Fruit fly (Drosophila melanogaster): ENCODE data around the gene aus.

aus gene

dm6 chr3R:21296038-21296727 is 53.2 kb downstream of the aus start (continued):
- TF ChIP-seq tup (GFP tag; optimal IDR thresholded peaks at IDR 0.05) (peak; percentile 49), nmo (GFP tag; optimal IDR thresholded peaks at IDR 0.05) (peak; percentile 85), PHDP (tag; optimal IDR thresholded peaks at IDR 0.05) (peak; percentile 88), nerfin-2 (GFP tag; IDR thresholded peaks at IDR 0.05; ENCODE audit: partially characterized antibody) (no peak), gcm2 (GFP tag; optimal IDR thresholded peaks at IDR 0.05) (no peak), nau (GFP tag; optimal IDR thresholded peaks at IDR 0.05) (peak; percentile 77), CG31388 (GFP tag; optimal IDR thresholded peaks at IDR 0.05) (peak; percentile 9), eyg (GFP tag; optimal IDR thresholded peaks at IDR 0.05) (peak; percentile 22), CG14860 (GFP tag; IDR thresholded peaks at IDR 0.05; ENCODE audit: partially characterized antibody) (no peak), CG4360 (GFP tag; IDR thresholded peaks at IDR 0.05) (no peak), CG7357 (GFP tag; IDR thresholded peaks at IDR 0.05) (peak; percentile 75), Dref (GFP tag; IDR thresholded peaks at IDR 0.05) (no peak), lbe (GFP tag; optimal IDR thresholded peaks at IDR 0.05) (peak; percentile 91), Xbp1 (GFP tag; optimal IDR thresholded peaks at IDR 0.05) (peak; percentile 83), Ada2b (GFP tag; IDR thresholded peaks at IDR 0.05) (no peak), sisA (GFP tag; IDR thresholded peaks at IDR 0.05) (no peak), ATbp (GFP tag; optimal IDR thresholded peaks at IDR 0.05) (peak; percentile 56), CG32767 (GFP tag; IDR thresholded peaks at IDR 0.05) (no peak), dmrt99B (tag; optimal IDR thresholded peaks at IDR 0.05) (peak; percentile 88), Dip3 (GFP tag; optimal IDR thresholded peaks at IDR 0.05) (peak; percentile 75), CG3281 (GFP tag; optimal IDR thresholded peaks at IDR 0.05) (peak; percentile 93), CG9215 (GFP tag; IDR thresholded peaks at IDR 0.05) (no peak), Side (GFP tag; optimal IDR thresholded peaks at IDR 0.05) (peak; percentile 48), grn (GFP tag; optimal IDR thresholded peaks at IDR 0.05) (peak; percentile 21), ara (GFP tag; IDR thresholded peaks at IDR 0.05) (no peak), chm (GFP tag; IDR thresholded peaks at IDR 0.05) (no peak), CG17385 (GFP tag; optimal IDR thresholded peaks at IDR 0.05) (peak; percentile 86), HmgD (GFP tag; optimal IDR thresholded peaks at IDR 0.05) (peak; percentile 74), Eip74EF (GFP tag; optimal IDR thresholded peaks at IDR 0.05) (peak in 1 of 2 experiments; percentile 86), hth (optimal IDR thresholded peaks at IDR 0.05) (no peak), CG30431 (GFP tag; optimal IDR thresholded peaks at IDR 0.05) (peak; percentile 68), CG8290 (GFP tag; optimal IDR thresholded peaks at IDR 0.05) (peak; percentile 38), CG8290 (tag; optimal IDR thresholded peaks at IDR 0.05) (peak; percentile 45 to 75), CG12219 (GFP tag; optimal IDR thresholded peaks at IDR 0.05) (peak; percentile 88), CG6854 (GFP tag; optimal IDR thresholded peaks at IDR 0.05) (peak; percentile 86)

dm6 chr3R:21295695-21296037 is 53.7 kb downstream of the aus start:
- TF ChIP-seq Sry-δ (GFP tag; optimal IDR thresholded peaks at IDR 0.05) (peak; percentile 59), CTCF (GFP tag; optimal IDR thresholded peaks at IDR 0.05) (peak; percentile 96), insv (GFP tag; optimal IDR thresholded peaks at IDR 0.05) (no peak), gsb-n (tag; optimal IDR thresholded peaks at IDR 0.05) (peak; percentile 30), Lhr (GFP tag; optimal IDR thresholded peaks at IDR 0.05) (peak; percentile 62), CG8089 (GFP tag; optimal IDR thresholded peaks at IDR 0.05) (no peak), Abd-B (GFP tag; optimal IDR thresholded peaks at IDR 0.05) (no peak), Med (GFP tag) (peak; percentile 79), CG33213 (GFP tag; optimal IDR thresholded peaks at IDR 0.05) (peak; percentile 59), gfzf (GFP tag; optimal IDR thresholded peaks at IDR 0.05) (peak; percentile 35), CG1603 (tag; optimal IDR thresholded peaks at IDR 0.05) (peak; percentile 13), Myb (GFP tag; optimal IDR thresholded peaks at IDR 0.05) (peak; percentile 71), Side (GFP tag; optimal IDR thresholded peaks at IDR 0.05) (no peak), pita (GFP tag; optimal IDR thresholded peaks at IDR 0.05) (peak; percentile 36), pzg (GFP tag; optimal IDR thresholded peaks at IDR 0.05) (peak; percentile 60), stwl (tag; optimal IDR thresholded peaks at IDR 0.05) (peak; percentile 96), Dp (GFP tag; optimal IDR thresholded peaks at IDR 0.05) (peak; percentile 70)

All from whole organism, embryonic.